Worm (Caenorhabditis elegans) whole organism, early embryonic: ENCODE data around the gene C06B8.3.

Source experiments
- ama-1 ChIP-seq: fragments of 150-350 bp; optimal IDR thresholded peaks from 2 replicates; lab custom pipeline; 2014
- ceh-36 ChIP-seq: sonication (generic microtip); optimal IDR thresholded peaks from 2 replicates; lab custom pipeline; 2016; ENCODE audit warnings: missing genetic modification characterization, inconsistent platforms, missing compliant biosample characterization
- ets-7 ChIP-seq: sonication (generic microtip); optimal IDR thresholded peaks from 2 replicates; lab custom pipeline; 2016; ENCODE audit warnings: missing genotype, missing genetic modification characterization, missing compliant biosample characterization
- hmg-4 ChIP-seq: fragments of 200-800 bp; sonication (Bioruptor generic); optimal IDR thresholded peaks from 2 replicates; lab custom pipeline; 2018; ENCODE audit warnings: mild to moderate bottlenecking, missing genetic modification characterization, missing compliant biosample characterization
- hnd-1 ChIP-seq: sonication (generic microtip); optimal IDR thresholded peaks from 2 replicates; lab custom pipeline; 2016; ENCODE audit warnings: missing genetic modification characterization, missing compliant biosample characterization
- tbx-11 ChIP-seq: fragments of 200-800 bp; sonication (Bioruptor generic); IDR thresholded peaks from 2 replicates; pipeline ENCODE4 v1.3.6; 2022; ENCODE audit warnings: missing genetic modification characterization, missing compliant biosample characterization

ce11 chrV:15499099-15499498 is 14.7 kb upstream of the C06B8.3 start:
- TF ChIP-seq ceh-36 (tag; lab: Kevin White, UChicago) (no peak), ama-1 (no peak), tbx-11 (GFP tag; lab: Robert Waterston, UW) (no peak), ets-7 (tag; lab: Kevin White, UChicago) (no peak), hnd-1 (no peak), hmg-4 (GFP tag; lab: Kevin White, UChicago) (no peak)
